Fruit fly (Drosophila melanogaster): ENCODE data around the gene f.

f gene

dm6 chrX:17297070-17297689 is 64.4 kb downstream of the f start (continued):
- TF ChIP-seq CG7928 (GFP tag; optimal IDR thresholded peaks at IDR 0.05) (no peak), CG11560 (tag; IDR thresholded peaks at IDR 0.05) (no peak), Med (GFP tag) (peak; percentile 87), eve (GFP tag; optimal IDR thresholded peaks at IDR 0.05) (peak in 1 of 2 experiments; percentile 76), CG13624 (GFP tag; optimal IDR thresholded peaks at IDR 0.05) (no peak), ci (GFP tag; IDR thresholded peaks at IDR 0.05) (peak; percentile 75; the same call in 2 of the 3 replicates), CTCF (GFP tag; optimal IDR thresholded peaks at IDR 0.05) (no peak), Oli (tag; optimal IDR thresholded peaks at IDR 0.05) (peak; percentile 63), maf-S (GFP tag; optimal IDR thresholded peaks at IDR 0.05) (no peak), CG6854 (GFP tag; optimal IDR thresholded peaks at IDR 0.05) (no peak), CG17612 (GFP tag; IDR thresholded peaks at IDR 0.05) (no peak), Dref (GFP tag; IDR thresholded peaks at IDR 0.05) (no peak), CG18011 (GFP tag; optimal IDR thresholded peaks at IDR 0.05) (no peak), Ptx1 (GFP tag; IDR thresholded peaks at IDR 0.05) (peak; percentile 43; the same call in 1 of the 2 replicates), Camta (GFP tag; optimal IDR thresholded peaks at IDR 0.05) (peak; percentile 17), CG42726 (GFP tag; IDR thresholded peaks at IDR 0.05; ENCODE audit: partially characterized antibody) (no peak), ind (GFP tag; optimal IDR thresholded peaks at IDR 0.05) (peak; percentile 21), MESR4 (GFP tag; optimal IDR thresholded peaks at IDR 0.05) (no peak), crp (GFP tag; optimal IDR thresholded peaks at IDR 0.05) (no peak), CG12391 (tag; optimal IDR thresholded peaks at IDR 0.05) (no peak), YL-1 (GFP tag; optimal IDR thresholded peaks at IDR 0.05) (no peak), lov (optimal IDR thresholded peaks at IDR 0.05) (no peak), lov (GFP tag; IDR thresholded peaks at IDR 0.05) (no peak), CG4282 (GFP tag; optimal IDR thresholded peaks at IDR 0.05) (peak; percentile 11), CG1832 (GFP tag; optimal IDR thresholded peaks at IDR 0.05) (no peak), unpg (GFP tag; optimal IDR thresholded peaks at IDR 0.05) (peak; percentile 42), CG7357 (GFP tag; IDR thresholded peaks at IDR 0.05) (peak; percentile 33; the same call in 1 of the 3 replicates), CG6791 (GFP tag; IDR thresholded peaks at IDR 0.05; ENCODE audit: partially characterized antibody) (peak; percentile 21; the same call in 1 of the 3 replicates), cad (GFP tag; optimal IDR thresholded peaks at IDR 0.05) (no peak), chif (GFP tag; optimal IDR thresholded peaks at IDR 0.05) (peak in 1 of 2 experiments; percentile 49), en (GFP tag; optimal IDR thresholded peaks at IDR 0.05) (peak; percentile 32), CG4707 (GFP tag; optimal IDR thresholded peaks at IDR 0.05) (peak; percentile 36), pum (GFP tag; optimal IDR thresholded peaks at IDR 0.05) (peak; percentile 32), CG18764 (GFP tag; optimal IDR thresholded peaks at IDR 0.05) (no peak), B-H1 (GFP tag; IDR thresholded peaks at IDR 0.05) (no peak), ems (GFP tag; optimal IDR thresholded peaks at IDR 0.05) (no peak), NfI (GFP tag; optimal IDR thresholded peaks at IDR 0.05) (peak; percentile 12), Mad (GFP tag; optimal IDR thresholded peaks at IDR 0.05) (peak; percentile 36), bbx (GFP tag; IDR thresholded peaks at IDR 0.05; ENCODE audit: partially characterized antibody) (no peak), cato (GFP tag; optimal IDR thresholded peaks at IDR 0.05; ENCODE audit: borderline replicate concordance) (no peak), mirr (GFP tag; optimal IDR thresholded peaks at IDR 0.05) (no peak), Dp (GFP tag; optimal IDR thresholded peaks at IDR 0.05) (no peak), Hr3 (GFP tag; optimal IDR thresholded peaks at IDR 0.05) (no peak), CG8924 (tag; optimal IDR thresholded peaks at IDR 0.05) (peak; percentile 31), CG10147 (GFP tag; optimal IDR thresholded peaks at IDR 0.05) (no peak), pita (GFP tag; optimal IDR thresholded peaks at IDR 0.05) (no peak), fd64A (GFP tag; optimal IDR thresholded peaks at IDR 0.05) (peak; percentile 10), CG8388 (GFP tag; optimal IDR thresholded peaks at IDR 0.05) (peak; percentile 88), Bteb2 (GFP tag; optimal IDR thresholded peaks at IDR 0.05) (no peak), sqz (GFP tag; optimal IDR thresholded peaks at IDR 0.05) (no peak), sima (GFP tag; optimal IDR thresholded peaks at IDR 0.05) (no peak)

Measured in whole organism, embryonic.